Worm (Caenorhabditis elegans) whole organism, L3 larva: ENCODE results near the gene K01D12.20.
"Not testable (repeated sequence)": the region's sequence is repeated elsewhere in the genome, so short reads cannot be mapped to it uniquely, and the experiment has no call there.

Experiments
- R02D3.7 ChIP-seq: fragments of 150-350 bp; optimal IDR thresholded peaks from 2 replicates; lab custom pipeline; 2014; ENCODE audit warnings: missing biosample characterization, missing genetic modification characterization
- ZK546.5 ChIP-seq: sonication (generic microtip); optimal IDR thresholded peaks from 2 replicates; lab custom pipeline; 2017; ENCODE audit warnings: missing biosample characterization, missing genetic modification characterization
- aly-2 ChIP-seq: fragments of 150-350 bp; optimal IDR thresholded peaks from 2 replicates; lab custom pipeline; 2014; ENCODE audit warnings: missing biosample characterization, missing genetic modification characterization
- ceh-16 ChIP-seq: sonication (generic microtip); optimal IDR thresholded peaks from 2 replicates; lab custom pipeline; 2017; ENCODE audit warnings: missing biosample characterization, missing genetic modification characterization
- ceh-28 ChIP-seq: fragments of 150-350 bp; optimal IDR thresholded peaks from 2 replicates; lab custom pipeline; 2014; ENCODE audit warnings: missing biosample characterization, missing genetic modification reagents, missing genetic modification characterization
- ceh-9 ChIP-seq: sonication (generic microtip); optimal IDR thresholded peaks from 2 replicates; lab custom pipeline; 2018; ENCODE audit warnings: missing biosample characterization, missing genetic modification characterization
- daf-12 ChIP-seq: fragments of 150-350 bp; optimal IDR thresholded peaks from 2 replicates; lab custom pipeline; 2014; ENCODE audit warnings: missing biosample characterization, missing genetic modification reagents, missing genetic modification characterization
- elt-1 ChIP-seq: fragments of 150-350 bp; optimal IDR thresholded peaks from 2 replicates; lab custom pipeline; 2014; ENCODE audit warnings: missing biosample characterization, missing genetic modification characterization
- elt-2 ChIP-seq: sonication (generic microtip); optimal IDR thresholded peaks from 2 replicates; lab custom pipeline; 2016; ENCODE audit warnings: missing genetic modification reagents, mild to moderate bottlenecking, missing genetic modification characterization, missing compliant biosample characterization
- eor-1 ChIP-seq, 2 experiments: fragments of 150-350 bp; optimal IDR thresholded peaks; 2 replicates each; lab custom pipeline; 2014 to 2018; ENCODE audit warnings: missing biosample characterization in 2 of 2, missing genetic modification characterization in 2 of 2
- fkh-10 ChIP-seq: sonication (generic microtip); optimal IDR thresholded peaks from 2 replicates; lab custom pipeline; 2017; ENCODE audit warnings: missing biosample characterization, missing genetic modification reagents, missing genetic modification characterization
- fkh-2 ChIP-seq: fragments of 150-350 bp; optimal IDR thresholded peaks from 2 replicates; lab custom pipeline; 2014; ENCODE audit warnings: missing biosample characterization, missing genetic modification reagents, missing genetic modification characterization
- fos-1 ChIP-seq: fragments of 150-350 bp; optimal IDR thresholded peaks from 2 replicates; lab custom pipeline; 2014; ENCODE audit warnings: missing biosample characterization, missing genetic modification characterization
- hmg-11 ChIP-seq: sonication (generic microtip); optimal IDR thresholded peaks from 2 replicates; lab custom pipeline; 2016; ENCODE audit warnings: missing genetic modification characterization, missing compliant biosample characterization
- jun-1 ChIP-seq: fragments of 150-350 bp; optimal IDR thresholded peaks from 2 replicates; lab custom pipeline; 2014; ENCODE audit warnings: missing biosample characterization, missing genetic modification reagents, missing genetic modification characterization
- lin-15B ChIP-seq: fragments of 150-350 bp; optimal IDR thresholded peaks from 2 replicates; lab custom pipeline; 2014; ENCODE audit warnings: missing biosample characterization, missing genetic modification characterization
- lin-39 ChIP-seq: fragments of 150-350 bp; optimal IDR thresholded peaks from 2 replicates; lab custom pipeline; 2018; ENCODE audit warnings: missing biosample characterization, missing genetic modification reagents, missing genetic modification characterization
- lsy-12 ChIP-seq: sonication (generic microtip); optimal IDR thresholded peaks from 2 replicates; lab custom pipeline; 2016; ENCODE audit warnings: mild to moderate bottlenecking, missing genetic modification characterization, missing compliant biosample characterization
- mdl-1 ChIP-seq: fragments of 150-350 bp; optimal IDR thresholded peaks from 2 replicates; lab custom pipeline; 2014; ENCODE audit warnings: missing biosample characterization, missing genetic modification characterization
- mml-1 ChIP-seq: fragments of 150-350 bp; sonication (generic microtip); optimal IDR thresholded peaks from 3 replicates; lab custom pipeline; 2014; ENCODE audit warnings: missing biosample characterization, missing genetic modification characterization
- nfya-1 ChIP-seq: sonication (generic microtip); optimal IDR thresholded peaks from 2 replicates; lab custom pipeline; 2017; ENCODE audit warnings: missing genetic modification characterization, mild to moderate bottlenecking, missing compliant biosample characterization, antibody characterized with exemption, moderate library complexity; ENCODE audit not compliant: insufficient read depth
- nhr-12 ChIP-seq: fragments of 150-350 bp; optimal IDR thresholded peaks from 2 replicates; lab custom pipeline; 2014; ENCODE audit warnings: missing biosample characterization, missing genetic modification characterization
- nhr-23 ChIP-seq: fragments of 150-350 bp; optimal IDR thresholded peaks from 2 replicates; lab custom pipeline; 2014; ENCODE audit warnings: missing biosample characterization, missing genetic modification reagents, missing genetic modification characterization
- nhr-237 ChIP-seq: fragments of 150-350 bp; optimal IDR thresholded peaks from 2 replicates; lab custom pipeline; 2014; ENCODE audit warnings: missing biosample characterization, missing genetic modification characterization
- nhr-25 ChIP-seq: sonication (generic microtip); optimal IDR thresholded peaks from 2 replicates; lab custom pipeline; 2017; ENCODE audit warnings: missing biosample characterization, missing genetic modification characterization
- nhr-28 ChIP-seq: fragments of 150-350 bp; optimal IDR thresholded peaks from 2 replicates; lab custom pipeline; 2014; ENCODE audit warnings: missing biosample characterization, missing genetic modification characterization
- nhr-43 ChIP-seq: sonication (generic microtip); optimal IDR thresholded peaks from 2 replicates; lab custom pipeline; 2016; ENCODE audit warnings: mild to moderate bottlenecking, missing genetic modification characterization, missing compliant biosample characterization; ENCODE audit not compliant: poor library complexity, severe bottlenecking
- nhr-76 ChIP-seq: fragments of 150-350 bp; sonication (generic microtip); optimal IDR thresholded peaks from 5 replicates; lab custom pipeline; 2014; ENCODE audit warnings: missing biosample characterization, missing genetic modification characterization
- pha-4 ChIP-seq: fragments of 150-350 bp; optimal IDR thresholded peaks from 2 replicates; lab custom pipeline; 2014; ENCODE audit warnings: missing biosample characterization, missing genetic modification reagents, missing genetic modification characterization
- pqm-1 ChIP-seq: fragments of 150-350 bp; optimal IDR thresholded peaks from 2 replicates; lab custom pipeline; 2017; ENCODE audit warnings: missing biosample characterization, missing genetic modification characterization, inconsistent platforms
- sea-2 ChIP-seq: fragments of 150-350 bp; sonication (generic microtip); optimal IDR thresholded peaks from 4 replicates; lab custom pipeline; 2014; ENCODE audit warnings: missing biosample characterization, missing genetic modification reagents, missing genetic modification characterization
- snpc-4 ChIP-seq: fragments of 150-350 bp; optimal IDR thresholded peaks from 2 replicates; lab custom pipeline; 2014; ENCODE audit warnings: missing biosample characterization, missing genetic modification characterization
- tbx-2 ChIP-seq: sonication (generic microtip); optimal IDR thresholded peaks from 2 replicates; lab custom pipeline; 2016; ENCODE audit warnings: mild to moderate bottlenecking, missing genetic modification characterization, missing compliant biosample characterization
- zag-1 ChIP-seq: fragments of 150-350 bp; optimal IDR thresholded peaks from 2 replicates; lab custom pipeline; 2014; ENCODE audit warnings: missing biosample characterization, missing genetic modification characterization

The K01D12.20 gene

DNA sequence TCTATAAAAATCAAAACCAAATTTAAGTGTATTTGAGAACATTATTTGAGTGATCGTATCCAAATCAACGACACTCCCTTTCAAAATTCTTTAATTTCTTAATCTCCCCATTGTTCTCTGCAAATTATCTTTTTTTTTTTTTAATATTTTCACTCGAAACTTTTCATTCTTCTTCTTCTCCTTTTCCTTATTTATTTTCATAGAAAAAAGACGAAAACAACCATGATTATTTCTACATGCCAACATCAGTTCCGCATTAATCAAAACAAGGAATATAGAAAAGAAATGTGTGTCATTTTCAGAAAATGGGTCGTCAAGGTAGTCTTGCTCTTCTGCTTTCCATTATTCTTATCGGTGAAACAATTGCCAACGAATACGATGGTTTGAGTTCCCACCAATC is 3.1 kb downstream of the K01D12.20 start, which contains the start of gene K01D12.5:
K01D12.5 (plus strand) TSS at position 301 of the 400 bp plus-strand sequence.
- no peak for TF ChIP-seq snpc-4
- no peak for TF ChIP-seq mdl-1 (tag; lab: Kevin White, UChicago)
- no peak for TF ChIP-seq nhr-23 (tag; lab: Kevin White, UChicago)
- no peak for TF ChIP-seq zag-1 (tag; lab: Kevin White, UChicago)
- TF ChIP-seq elt-2 (tag; lab: Kevin White, UChicago): no peak
- TF ChIP-seq nhr-25 (tag; lab: Kevin White, UChicago): no peak
- no peak for TF ChIP-seq elt-1 (tag; lab: Kevin White, UChicago)
- no peak for TF ChIP-seq nfya-1
- no peak for TF ChIP-seq ZK546.5 (tag; lab: Kevin White, UChicago)
- TF ChIP-seq nhr-28: no peak
- TF ChIP-seq pha-4: no peak
- no peak for TF ChIP-seq ceh-28
- TF ChIP-seq lsy-12 (tag; lab: Kevin White, UChicago): no peak
- TF ChIP-seq, all 47 proteins: peak for 0

DNA sequence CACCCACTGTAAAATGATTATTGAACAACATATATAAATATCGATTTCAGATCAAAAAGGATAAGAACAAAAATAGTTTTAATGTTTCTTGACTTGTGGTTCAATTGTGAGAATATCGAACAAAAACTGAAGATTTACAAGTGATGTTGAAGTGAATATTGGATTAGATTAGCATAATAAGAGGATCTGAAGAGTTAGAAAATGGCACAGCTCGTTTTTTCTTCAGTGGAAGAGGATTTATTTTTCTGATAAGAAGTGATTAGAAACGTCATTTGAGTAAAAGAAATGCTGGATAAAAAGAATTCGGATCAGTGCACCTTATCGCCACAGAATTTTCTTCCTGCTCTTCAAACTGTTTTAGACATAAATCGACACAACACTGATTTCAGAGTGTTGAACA is 4.9 kb downstream of the K01D12.20 start, which contains the start of gene twk-14:
twk-14 (minus strand) TSS at position 8 of the 400 bp plus-strand sequence.
- TF ChIP-seq aly-2: no peak
- TF ChIP-seq fos-1 (tag; lab: Kevin White, UChicago): no peak
- TF ChIP-seq nhr-12 (tag; lab: Kevin White, UChicago): no peak
- TF ChIP-seq nfya-1: no peak
- TF ChIP-seq nhr-43: no peak
- TF ChIP-seq daf-12: no peak
- no peak for TF ChIP-seq nhr-76 (tag; lab: Kevin White, UChicago)
- TF ChIP-seq tbx-2 (tag; lab: Kevin White, UChicago): no peak
- TF ChIP-seq eor-1 (tag; optimal IDR thresholded peaks at IDR 0.05; lab: Kevin White, UChicago): no peak
- no peak for TF ChIP-seq lsy-12 (tag; lab: Kevin White, UChicago)
- no peak for TF ChIP-seq ceh-16 (tag; lab: Kevin White, UChicago)
- no peak for TF ChIP-seq hmg-11 (tag; lab: Kevin White, UChicago)
- no peak for TF ChIP-seq ceh-9 (tag; lab: Kevin White, UChicago)
- no peak for TF ChIP-seq jun-1 (tag; lab: Kevin White, UChicago)

- TF ChIP-seq lin-39 (no peak), nhr-28 (no peak), zag-1 (tag; lab: Kevin White, UChicago) (no peak), R02D3.7 (tag; lab: Kevin White, UChicago) (no peak), lin-15B (tag; lab: Kevin White, UChicago) (no peak), lsy-12 (tag; lab: Kevin White, UChicago) (no peak), mml-1 (tag; lab: Kevin White, UChicago) (no peak), daf-12 (no peak), fkh-2 (tag; lab: Kevin White, UChicago) (no peak), nhr-43 (no peak), elt-2 (tag; lab: Kevin White, UChicago) (no peak), fkh-10 (GFP tag; lab: Kevin White, UChicago) (no peak), sea-2 (GFP tag; lab: Kevin White, UChicago) (no peak), tbx-2 (tag; lab: Kevin White, UChicago) (no peak), ZK546.5 (tag; lab: Kevin White, UChicago) (no peak), pqm-1 (tag; lab: Kevin White, UChicago) (no peak), eor-1 (tag; optimal IDR thresholded peaks at IDR 0.05; lab: Kevin White, UChicago) (no peak)
These were observed 14.5 kb downstream of the K01D12.20 start, which contains the start of gene K01D12.15 for ce11 chrV:12386154-12386553. Gene K01D12.15 (plus strand): TSS chrV:12386454.

- TF ChIP-seq nhr-76 (tag; lab: Kevin White, UChicago): no peak
- TF ChIP-seq, all 47 proteins: peak for 0
These were observed 23.4 kb downstream of the K01D12.20 start, which contains the start of gene K01D12.1 for ce11 chrV:12377256-12377655. Gene K01D12.1 (plus strand): TSS chrV:12377556.

- TF ChIP-seq ceh-9, nhr-237, jun-1 (tag; lab: Kevin White, UChicago): not testable (repeated sequence)
- TF ChIP-seq, all 47 proteins: peak for 0; not testable (repeated sequence) for 47
These were observed 26.4 kb downstream of the K01D12.20 start, which contains the start of gene F23H12.10 for ce11 chrV:12374252-12374651. Gene F23H12.10 (minus strand): TSS chrV:12374263.
